Worm (Caenorhabditis elegans) whole organism, mixed stage, embryonic: Measurements from ENCODE around the gene M02D8.7.

ENCODE experiments used
- ceh-83 ChIP-seq: fragments of 200-800 bp; sonication (Bioruptor generic); optimal IDR thresholded peaks from 2 replicates; lab custom pipeline; 2018; ENCODE audit warnings: mild to moderate bottlenecking, missing genetic modification characterization, missing compliant biosample characterization
- drap-1 ChIP-seq: fragments of 200-800 bp; sonication (Bioruptor generic); optimal IDR thresholded peaks from 3 replicates; lab custom pipeline; 2018; ENCODE audit warnings: mild to moderate bottlenecking, missing genetic modification characterization, missing compliant biosample characterization
- lin-13 ChIP-seq: fragments of 150-350 bp; optimal IDR thresholded peaks from 2 replicates; lab custom pipeline; 2014; ENCODE audit warnings: missing biosample characterization, missing genetic modification characterization
- nhr-12 ChIP-seq: fragments of 150-350 bp; optimal IDR thresholded peaks from 2 replicates; lab custom pipeline; 2014; ENCODE audit warnings: missing biosample characterization, missing genetic modification characterization
- pha-4 ChIP-seq: fragments of 150-350 bp; optimal IDR thresholded peaks from 2 replicates; lab custom pipeline; 2018; ENCODE audit warnings: missing biosample characterization, missing genetic modification reagents, missing genetic modification characterization
- unc-62 ChIP-seq: fragments of 150-350 bp; optimal IDR thresholded peaks from 2 replicates; lab custom pipeline; 2014; ENCODE audit warnings: missing biosample characterization, missing genetic modification reagents, missing genetic modification characterization
- ztf-11 ChIP-seq: fragments of 150-350 bp; optimal IDR thresholded peaks from 2 replicates; lab custom pipeline; 2014; ENCODE audit warnings: missing biosample characterization, missing genetic modification characterization

DNA sequence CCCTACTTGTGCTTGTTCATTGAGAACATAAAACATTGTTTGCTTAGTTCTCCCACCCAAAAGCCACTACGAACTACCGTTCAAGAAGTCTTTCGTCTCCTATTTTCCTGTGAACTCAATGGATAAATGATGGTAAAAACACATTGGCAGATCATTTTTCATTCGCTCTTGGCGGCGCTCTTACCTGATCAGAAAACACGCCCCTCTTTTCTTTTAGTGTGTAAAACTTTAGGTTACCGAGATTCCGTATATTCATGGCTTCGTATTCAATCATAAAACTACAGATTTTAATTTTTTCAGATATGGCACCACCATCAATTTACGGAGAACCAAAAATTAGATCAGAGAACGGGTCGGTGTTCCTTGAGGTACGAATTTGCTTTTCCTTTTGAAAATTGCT is 20.8 kb upstream of the M02D8.7 start, which contains the start of gene zig-12:
- TF ChIP-seq ceh-83 (no peak), unc-62 (GFP tag; lab: Kevin White, UChicago) (no peak), ztf-11 (tag; lab: Kevin White, UChicago) (no peak), pha-4 (tag; lab: Kevin White, UChicago) (no peak), nhr-12 (tag; lab: Kevin White, UChicago) (no peak), lin-13 (tag; lab: Kevin White, UChicago) (no peak), drap-1 (GFP tag; lab: Kevin White, UChicago) (no peak)
